Worm (Caenorhabditis elegans) whole organism, L4 larva: ENCODE data around the gene fbxc-39.
"Not testable (repeated sequence)": the region's sequence is repeated elsewhere in the genome, so short reads cannot be mapped to it uniquely, and the experiment has no call there.

Experiments used
- aly-2 ChIP-seq: sonication (generic microtip); optimal IDR thresholded peaks from 2 replicates; lab custom pipeline; 2018; ENCODE audit warnings: missing biosample characterization, missing genetic modification characterization
- ama-1 ChIP-seq: fragments of 150-350 bp; optimal IDR thresholded peaks from 2 replicates; lab custom pipeline; 2014; ENCODE audit warnings: inconsistent platforms, mixed read lengths
- ceh-82 ChIP-seq: sonication (generic microtip); optimal IDR thresholded peaks from 2 replicates; lab custom pipeline; 2017; ENCODE audit warnings: missing biosample characterization, missing genetic modification characterization
- daf-12 ChIP-seq: fragments of 150-350 bp; optimal IDR thresholded peaks from 2 replicates; lab custom pipeline; 2014; ENCODE audit warnings: missing biosample characterization, missing genetic modification reagents, missing genetic modification characterization
- nhr-76 ChIP-seq: fragments of 150-350 bp; optimal IDR thresholded peaks from 2 replicates; lab custom pipeline; 2014; ENCODE audit warnings: missing biosample characterization, missing genetic modification characterization
- nhr-77 ChIP-seq: fragments of 150-350 bp; optimal IDR thresholded peaks from 2 replicates; lab custom pipeline; 2014; ENCODE audit warnings: missing biosample characterization, missing genetic modification characterization
- pha-4 ChIP-seq, 2 experiments: fragments of 150-350 bp in 1 of 2; fragments of 200-800 bp in 1 of 2; sonication (Bioruptor generic) in 1 of 2; IDR thresholded peaks in 1 of 2; optimal IDR thresholded peaks in 1 of 2; 2 replicates each; pipeline versions ENCODE4 v1.3.6 to Lab custom; 2014 to 2022; ENCODE audit warnings: missing genetic modification characterization in 2 of 2, missing genetic modification reagents in 2 of 2, missing biosample characterization in 1 of 2, missing compliant biosample characterization in 1 of 2
- skn-1 ChIP-seq: fragments of 150-350 bp; optimal IDR thresholded peaks from 2 replicates; lab custom pipeline; 2014; ENCODE audit warnings: missing biosample characterization, missing genetic modification characterization
- tag-97 ChIP-seq: fragments of 200-800 bp; sonication (Bioruptor generic); IDR thresholded peaks from 2 replicates; pipeline ENCODE4 v1.3.6; 2022; ENCODE audit warnings: missing genetic modification characterization, missing compliant biosample characterization
- unc-39 ChIP-seq: sonication (generic microtip); optimal IDR thresholded peaks from 2 replicates; lab custom pipeline; 2017; ENCODE audit warnings: missing biosample characterization, missing genetic modification characterization
- zip-2 ChIP-seq: fragments of 150-350 bp; optimal IDR thresholded peaks from 2 replicates; lab custom pipeline; 2014; ENCODE audit warnings: missing biosample characterization, missing genetic modification characterization

DNA sequence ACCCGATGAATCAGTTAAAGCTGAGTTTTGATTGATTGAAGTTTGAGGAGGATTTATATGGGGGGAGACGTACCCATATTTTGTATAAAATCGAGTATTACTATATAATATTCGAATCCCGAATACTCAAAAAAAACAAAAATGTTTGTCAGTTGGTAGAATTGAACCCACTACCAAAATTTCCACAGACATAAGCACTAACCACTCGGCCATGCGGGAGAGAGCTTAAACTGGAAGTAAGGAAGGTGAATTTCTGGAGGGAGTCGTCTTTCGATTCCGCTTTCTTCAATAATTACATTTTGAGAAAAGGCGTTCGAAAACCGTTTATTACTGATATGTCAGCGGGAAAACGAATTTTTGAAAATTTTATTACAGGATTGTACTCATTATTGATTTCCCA lies 11.4 kb upstream of the fbxc-39 start:
- TF ChIP-seq nhr-77 (tag; lab: Kevin White, UChicago); ceh-82 (tag; lab: Kevin White, UChicago); ama-1 (lab: Kevin White, UChicago); pha-4 (GFP tag; IDR thresholded peaks at IDR 0.05; lab: Robert Waterston, UW); pha-4 (tag; optimal IDR thresholded peaks at IDR 0.05; lab: Kevin White, UChicago); daf-12 (tag; lab: Kevin White, UChicago); aly-2 (tag; lab: Kevin White, UChicago); nhr-76; tag-97 (GFP tag; lab: Robert Waterston, UW); zip-2 (tag; lab: Kevin White, UChicago); skn-1 (tag; lab: Kevin White, UChicago); unc-39 (tag; lab: Kevin White, UChicago): not testable (repeated sequence)
